Fruit fly (Drosophila melanogaster): ENCODE measurements around the gene Spn100A.

- TF ChIP-seq CG8478 (optimal IDR thresholded peaks at IDR 0.05) (no peak), CTCF (optimal IDR thresholded peaks at IDR 0.05) (no peak)
These were observed 28.0 kb downstream of the Spn100A start for dm6 chr3R:30718442-30718841.

All from S2 (cell line).